Fruit fly (Drosophila melanogaster): ENCODE results near the gene CG5535.

- TF ChIP-seq CG8478 (optimal IDR thresholded peaks at IDR 0.05) (no peak), pan (optimal IDR thresholded peaks at IDR 0.05) (no peak), usp (GFP tag; optimal IDR thresholded peaks at IDR 0.05) (no peak), EcR (GFP tag; optimal IDR thresholded peaks at IDR 0.05) (no peak)
These were observed 39.3 kb upstream of the CG5535 start, which contains the start of gene Tsp74F for dm6 chr3L:17895815-17896275.

All from whole organism.